Fruit fly (Drosophila melanogaster): Measurements from ENCODE around the gene Invadolysin.

dm6 chr3R:10139649-10140598 lies 4.5 kb upstream of the Invadolysin start, which contains the start of gene tws:
- peak; percentile 31 for TF ChIP-seq CG34406 (GFP tag; optimal IDR thresholded peaks at IDR 0.05)
- no peak for TF ChIP-seq Eip93F (GFP tag; optimal IDR thresholded peaks at IDR 0.05)
- TF ChIP-seq svp (GFP tag) = peak; percentile 22
- no peak for TF ChIP-seq CG7368 (GFP tag; optimal IDR thresholded peaks at IDR 0.05)
- no peak for TF ChIP-seq fd85E (GFP tag; optimal IDR thresholded peaks at IDR 0.05)
- peak; percentile 1 for TF ChIP-seq Lpt (GFP tag; optimal IDR thresholded peaks at IDR 0.05)
- TF ChIP-seq CG6163 (GFP tag; IDR thresholded peaks at IDR 0.05) = no peak
- no peak for TF ChIP-seq Blimp-1 (GFP tag; optimal IDR thresholded peaks at IDR 0.05)
- no peak for TF ChIP-seq CG8319 (GFP tag; optimal IDR thresholded peaks at IDR 0.05)
- TF ChIP-seq ss (GFP tag; optimal IDR thresholded peaks at IDR 0.05) = peak; percentile 67 to 75
- TF ChIP-seq eg (GFP tag; IDR thresholded peaks at IDR 0.05) = peak; percentile 72
- peak; percentile 40 for TF ChIP-seq OdsH (GFP tag; optimal IDR thresholded peaks at IDR 0.05)
- peak; percentile 2 for TF ChIP-seq CG11762 (GFP tag; optimal IDR thresholded peaks at IDR 0.05; ENCODE audit: insufficient read depth)
